Fruit fly (Drosophila melanogaster): ENCODE data around the gene tara.

The tara gene

dm6 chr3R:16256135-16256534, 30.7 kb downstream of the tara start (continued):
- TF ChIP-seq gsb-n (tag; optimal IDR thresholded peaks at IDR 0.05): no peak
- no peak for TF ChIP-seq chm (GFP tag; IDR thresholded peaks at IDR 0.05)
- TF ChIP-seq Dbx (GFP tag; IDR thresholded peaks at IDR 0.05): peak; percentile 58; the same call in 2 of the 3 replicates
- no peak for TF ChIP-seq CG7963 (GFP tag; IDR thresholded peaks at IDR 0.05; ENCODE audit: partially characterized antibody)
- no peak for TF ChIP-seq Mrtf (GFP tag; IDR thresholded peaks at IDR 0.05)
- no peak for TF ChIP-seq CG9932 (GFP tag; IDR thresholded peaks at IDR 0.05)
- 0 out of 2 replicates have a peak, but pooled peaks have one; percentile 11 for TF ChIP-seq Scr (GFP tag; IDR thresholded peaks at IDR 0.05; ENCODE audit: partially characterized antibody)
- no peak for TF ChIP-seq CG9727 (GFP tag; optimal IDR thresholded peaks at IDR 0.05)
- TF ChIP-seq tll (GFP tag; optimal IDR thresholded peaks at IDR 0.05): no peak
- no peak for TF ChIP-seq CG4617 (GFP tag; optimal IDR thresholded peaks at IDR 0.05; ENCODE audit: borderline replicate concordance)
- TF ChIP-seq exex (tag; optimal IDR thresholded peaks at IDR 0.05): no peak
- TF ChIP-seq phol (tag; optimal IDR thresholded peaks at IDR 0.05): no peak
- no peak for TF ChIP-seq CG2889 (GFP tag; IDR thresholded peaks at IDR 0.05)
- TF ChIP-seq CG10654 (GFP tag; optimal IDR thresholded peaks at IDR 0.05): no peak
- peak; percentile 58 for TF ChIP-seq Deaf1 (tag; optimal IDR thresholded peaks at IDR 0.05)
- TF ChIP-seq amos (GFP tag; IDR thresholded peaks at IDR 0.05; ENCODE audit: partially characterized antibody): no peak; the same call in 1 of the 2 replicates
- peak; percentile 70 for TF ChIP-seq Adf1 (GFP tag; IDR thresholded peaks at IDR 0.05)
- no peak for TF ChIP-seq Fer2 (tag; optimal IDR thresholded peaks at IDR 0.05)
- no peak for TF ChIP-seq onecut (GFP tag; IDR thresholded peaks at IDR 0.05)
- TF ChIP-seq ems (GFP tag; optimal IDR thresholded peaks at IDR 0.05): no peak
- no peak for TF ChIP-seq wek (GFP tag; optimal IDR thresholded peaks at IDR 0.05)
- TF ChIP-seq CG1024 (GFP tag; IDR thresholded peaks at IDR 0.05): no peak
- 0 out of 2 replicates have a peak, but pooled peaks have one; percentile 11 for TF ChIP-seq rib (GFP tag; IDR thresholded peaks at IDR 0.05)
- TF ChIP-seq chinmo (GFP tag; IDR thresholded peaks at IDR 0.05; ENCODE audit: partially characterized antibody): peak; percentile 87; the same call in 3 of the 4 replicates
- TF ChIP-seq CG12219 (GFP tag; optimal IDR thresholded peaks at IDR 0.05): no peak
- no peak for TF ChIP-seq CG2712 (tag; optimal IDR thresholded peaks at IDR 0.05)
- no peak for TF ChIP-seq CG17359 (tag; optimal IDR thresholded peaks at IDR 0.05)
- no peak for TF ChIP-seq CG8359 (GFP tag; optimal IDR thresholded peaks at IDR 0.05; ENCODE audit: borderline replicate concordance)
- no peak for TF ChIP-seq CG3847 (GFP tag; IDR thresholded peaks at IDR 0.05)
- TF ChIP-seq Dip2 (GFP tag; IDR thresholded peaks at IDR 0.05): no peak
- TF ChIP-seq Fer3 (tag; optimal IDR thresholded peaks at IDR 0.05): no peak
- no peak for TF ChIP-seq ind (GFP tag; optimal IDR thresholded peaks at IDR 0.05)
- no peak for TF ChIP-seq Dad (GFP tag; optimal IDR thresholded peaks at IDR 0.05)
- no peak for TF ChIP-seq CG13287 (GFP tag; IDR thresholded peaks at IDR 0.05; ENCODE audit: partially characterized antibody)
- TF ChIP-seq gem (tag; optimal IDR thresholded peaks at IDR 0.05): no peak
- no peak for TF ChIP-seq CG11093 (GFP tag; IDR thresholded peaks at IDR 0.05)
- no peak for TF ChIP-seq CG17361 (GFP tag; IDR thresholded peaks at IDR 0.05)
- TF ChIP-seq CG13624 (GFP tag; optimal IDR thresholded peaks at IDR 0.05): no peak
- TF ChIP-seq gcm (GFP tag; optimal IDR thresholded peaks at IDR 0.05): no peak
- TF ChIP-seq slbo (GFP tag; IDR thresholded peaks at IDR 0.05): no peak
- no peak for TF ChIP-seq da (GFP tag; optimal IDR thresholded peaks at IDR 0.05)
- no peak for TF ChIP-seq az2 (GFP tag; optimal IDR thresholded peaks at IDR 0.05)
- no peak for TF ChIP-seq Trl (optimal IDR thresholded peaks at IDR 0.05)
- TF ChIP-seq Trl (GFP tag; optimal IDR thresholded peaks at IDR 0.05): no peak
- TF ChIP-seq CG18011 (GFP tag; optimal IDR thresholded peaks at IDR 0.05): no peak
- TF ChIP-seq Nf-YB (GFP tag; optimal IDR thresholded peaks at IDR 0.05): no peak
- TF ChIP-seq Side (GFP tag; optimal IDR thresholded peaks at IDR 0.05): no peak
- TF ChIP-seq CG2116 (GFP tag; optimal IDR thresholded peaks at IDR 0.05): no peak
- no peak for TF ChIP-seq CG8944 (GFP tag; optimal IDR thresholded peaks at IDR 0.05)
- TF ChIP-seq MBD-R2 (GFP tag; IDR thresholded peaks at IDR 0.05): no peak
- TF ChIP-seq CG17829 (tag; optimal IDR thresholded peaks at IDR 0.05): no peak
